Worm (Caenorhabditis elegans) whole organism, young adult: ENCODE data around the gene pigm-1.

Source experiments
- C06A6.2 ChIP-seq: fragments of 200-800 bp; sonication (Bioruptor generic); conservative IDR thresholded peaks from 2 replicates; pipeline ENCODE4 v1.3.6; 2022; ENCODE audit warnings: missing genetic modification characterization, missing compliant biosample characterization
- F10E7.11 ChIP-seq: sonication (generic microtip); optimal IDR thresholded peaks from 2 replicates; lab custom pipeline; 2017; ENCODE audit warnings: mild to moderate bottlenecking, missing genetic modification characterization, moderate library complexity, missing compliant biosample characterization
- F23B12.7 ChIP-seq: sonication (generic microtip); optimal IDR thresholded peaks from 2 replicates; lab custom pipeline; 2017; ENCODE audit warnings: missing genetic modification characterization, mild to moderate bottlenecking, missing compliant biosample characterization, antibody characterized with exemption, moderate library complexity; ENCODE audit not compliant: insufficient read depth
- F37B4.10 ChIP-seq: fragments of 200-800 bp; sonication (Bioruptor generic); IDR thresholded peaks from 2 replicates; pipeline ENCODE4 v1.3.6; 2022; ENCODE audit warnings: missing genetic modification characterization, missing compliant biosample characterization
- F49E8.2 ChIP-seq: sonication (generic microtip); optimal IDR thresholded peaks from 3 replicates; lab custom pipeline; 2017; ENCODE audit warnings: missing genetic modification characterization, mild to moderate bottlenecking, missing compliant biosample characterization, antibody characterized with exemption, moderate library complexity; ENCODE audit not compliant: insufficient read depth
- F55B11.4 ChIP-seq: sonication (generic microtip); optimal IDR thresholded peaks from 2 replicates; lab custom pipeline; 2016; ENCODE audit warnings: missing compliant biosample characterization, missing genetic modification characterization, borderline replicate concordance; ENCODE audit not compliant: insufficient read depth
- Y53F4B.3 ChIP-seq: fragments of 200-800 bp; sonication (Bioruptor generic); IDR thresholded peaks from 2 replicates; pipeline ENCODE4 v1.3.6; 2022; ENCODE audit warnings: missing genetic modification reagents, missing genetic modification characterization, missing compliant biosample characterization
- Y95B8A.8 ChIP-seq: fragments of 200-800 bp; sonication (Bioruptor generic); IDR thresholded peaks from 2 replicates; pipeline ENCODE4 v1.3.6; 2022; ENCODE audit warnings: missing genetic modification reagents, missing genetic modification characterization, missing compliant biosample characterization
- ZK185.1 ChIP-seq: sonication (generic microtip); optimal IDR thresholded peaks from 2 replicates; lab custom pipeline; 2016; ENCODE audit warnings: mild to moderate bottlenecking, missing genetic modification characterization, missing compliant biosample characterization; ENCODE audit not compliant: poor library complexity, severe bottlenecking
- bed-1 ChIP-seq: fragments of 200-800 bp; sonication (Bioruptor generic); IDR thresholded peaks from 2 replicates; pipeline ENCODE4 v1.3.6; 2022; ENCODE audit warnings: missing genetic modification reagents, missing genetic modification characterization, missing compliant biosample characterization
- cebp-2 ChIP-seq: fragments of 200-800 bp; sonication (Bioruptor generic); IDR thresholded peaks from 2 replicates; pipeline ENCODE4 v1.3.6; 2022; ENCODE audit warnings: missing genetic modification characterization, missing compliant biosample characterization
- ceh-27 ChIP-seq: fragments of 200-800 bp; sonication (Bioruptor generic); optimal IDR thresholded peaks from 2 replicates; lab custom pipeline; 2018; ENCODE audit warnings: mild to moderate bottlenecking, missing genetic modification characterization, moderate library complexity, missing compliant biosample characterization
- ceh-40 ChIP-seq: fragments of 200-800 bp; sonication (Bioruptor generic); IDR thresholded peaks from 2 replicates; pipeline ENCODE4 v1.3.6; 2022; ENCODE audit warnings: missing genetic modification characterization, missing compliant biosample characterization
- ceh-91 ChIP-seq: fragments of 200-800 bp; sonication (Bioruptor generic); IDR thresholded peaks from 2 replicates; pipeline ENCODE4 v1.3.6; 2022; ENCODE audit warnings: missing genetic modification reagents, missing genetic modification characterization, missing compliant biosample characterization
- efl-1 ChIP-seq: fragments of 150-350 bp; optimal IDR thresholded peaks from 2 replicates; lab custom pipeline; 2014; ENCODE audit warnings: missing biosample characterization, missing genetic modification reagents, missing genetic modification characterization
- egrh-3 ChIP-seq: fragments of 200-800 bp; sonication (Bioruptor generic); IDR thresholded peaks from 2 replicates; pipeline ENCODE4 v1.3.6; 2022; ENCODE audit warnings: missing genetic modification reagents, missing genetic modification characterization, missing compliant biosample characterization
- ets-4 ChIP-seq: fragments of 200-800 bp; sonication (Bioruptor generic); optimal IDR thresholded peaks from 2 replicates; lab custom pipeline; 2018; ENCODE audit warnings: mild to moderate bottlenecking, missing genetic modification characterization, missing compliant biosample characterization
- him-1 ChIP-seq: sonication (generic microtip); optimal IDR thresholded peaks from 2 replicates; lab custom pipeline; 2016; ENCODE audit warnings: missing genotype, missing genetic modification reagents, missing genetic modification characterization, missing compliant biosample characterization
- hsf-1 ChIP-seq: fragments of 200-800 bp; sonication (Bioruptor generic); IDR thresholded peaks from 2 replicates; pipeline ENCODE4 v1.3.6; 2022; ENCODE audit warnings: missing genetic modification reagents, missing genetic modification characterization, missing compliant biosample characterization
- lag-1 ChIP-seq: fragments of 200-800 bp; sonication (Bioruptor generic); IDR thresholded peaks from 2 replicates; pipeline ENCODE4 v1.3.6; 2022; ENCODE audit warnings: missing genetic modification reagents, missing genetic modification characterization, missing compliant biosample characterization
- let-526 ChIP-seq: fragments of 200-800 bp; sonication (Bioruptor generic); IDR thresholded peaks from 2 replicates; pipeline ENCODE4 v1.3.6; 2022; ENCODE audit warnings: missing genetic modification reagents, missing genetic modification characterization, missing compliant biosample characterization
- lin-26 ChIP-seq: fragments of 200-800 bp; sonication (Bioruptor generic); IDR thresholded peaks from 2 replicates; pipeline ENCODE4 v1.3.6; 2022; ENCODE audit warnings: missing genetic modification reagents, missing genetic modification characterization, missing compliant biosample characterization
- lin-40 ChIP-seq: sonication (generic microtip); optimal IDR thresholded peaks from 2 replicates; lab custom pipeline; 2016; ENCODE audit warnings: missing genetic modification characterization, mild to moderate bottlenecking, missing compliant biosample characterization, missing genotype, missing genetic modification reagents
- lin-54 ChIP-seq: fragments of 200-800 bp; sonication (Bioruptor generic); optimal IDR thresholded peaks from 2 replicates; lab custom pipeline; 2018; ENCODE audit warnings: mild to moderate bottlenecking, missing genetic modification characterization, missing compliant biosample characterization
- madf-3 ChIP-seq: fragments of 200-800 bp; sonication (Bioruptor generic); IDR thresholded peaks from 2 replicates; pipeline ENCODE4 v1.3.6; 2022; ENCODE audit warnings: missing genetic modification reagents, missing genetic modification characterization, missing compliant biosample characterization
- mel-28 ChIP-seq: sonication (generic microtip); optimal IDR thresholded peaks from 2 replicates; lab custom pipeline; 2016; ENCODE audit warnings: borderline replicate concordance, mild to moderate bottlenecking, missing genetic modification characterization, missing compliant biosample characterization
- nhr-90 ChIP-seq: sonication (generic microtip); optimal IDR thresholded peaks from 2 replicates; lab custom pipeline; 2016; ENCODE audit warnings: missing genotype, mild to moderate bottlenecking, missing genetic modification characterization, missing compliant biosample characterization
- pbrm-1 ChIP-seq: fragments of 200-800 bp; sonication (Bioruptor generic); IDR thresholded peaks from 2 replicates; pipeline ENCODE4 v1.3.6; 2022; ENCODE audit warnings: missing genetic modification reagents, missing genetic modification characterization, missing compliant biosample characterization
- pha-4 ChIP-seq: fragments of 150-350 bp; sonication (generic microtip); optimal IDR thresholded peaks from 2 replicates; lab custom pipeline; 2014; ENCODE audit warnings: missing biosample characterization, missing genetic modification reagents, missing genetic modification characterization
- rec-8 ChIP-seq, 2 experiments: sonication (generic microtip); optimal IDR thresholded peaks; 2 replicates each; lab custom pipeline; 2016; ENCODE audit warnings: mild to moderate bottlenecking in 2 of 2, missing genetic modification characterization in 2 of 2, missing genetic modification reagents in 2 of 2, missing genotype in 2 of 2, missing biosample characterization in 1 of 2, missing compliant biosample characterization in 1 of 2, moderate library complexity in 1 of 2
- snpc-3.4 ChIP-seq: sonication (generic microtip); optimal IDR thresholded peaks from 2 replicates; lab custom pipeline; 2017; ENCODE audit warnings: missing genetic modification characterization, mild to moderate bottlenecking, missing compliant biosample characterization, antibody characterized with exemption, moderate library complexity, missing genotype, missing genetic modification reagents
- somi-1 ChIP-seq: fragments of 200-800 bp; sonication (Bioruptor generic); optimal IDR thresholded peaks from 2 replicates; lab custom pipeline; 2018; ENCODE audit warnings: mild to moderate bottlenecking, missing genetic modification characterization, missing compliant biosample characterization
- sptf-2 ChIP-seq: fragments of 200-800 bp; sonication (Bioruptor generic); optimal IDR thresholded peaks from 2 replicates; lab custom pipeline; 2018; ENCODE audit warnings: mild to moderate bottlenecking, missing genetic modification characterization, missing compliant biosample characterization
- zfh-2 ChIP-seq: fragments of 200-800 bp; sonication (Bioruptor generic); conservative IDR thresholded peaks from 2 replicates; pipeline ENCODE4 v1.3.6; 2022; ENCODE audit warnings: missing genetic modification reagents, missing genetic modification characterization, missing compliant biosample characterization
- ztf-26 ChIP-seq: sonication (generic microtip); optimal IDR thresholded peaks from 2 replicates; lab custom pipeline; 2017; ENCODE audit warnings: missing genetic modification characterization, missing compliant biosample characterization
- ztf-28 ChIP-seq: fragments of 200-800 bp; sonication (Bioruptor generic); IDR thresholded peaks from 2 replicates; pipeline ENCODE4 v1.3.6; 2022; ENCODE audit warnings: missing genetic modification reagents, missing genetic modification characterization, missing compliant biosample characterization

The pigm-1 gene

ce11 chrII:11336640-11337241, 11.5 kb upstream of the pigm-1 start:
- TF ChIP-seq bed-1 (GFP tag; lab: Robert Waterston, UW) (0 out of 2 replicates have a peak, but pooled peaks have one; percentile 20), Y53F4B.3 (no peak), zfh-2 (GFP tag; lab: Robert Waterston, UW) (peak; percentile 81), egrh-3 (GFP tag; lab: Robert Waterston, UW) (peak; percentile 8; the same call in 1 of the 2 replicates)

ce11 chrII:11337497-11338040, 10.7 kb upstream of the pigm-1 start, which contains the start of gene sqt-1:
TSS of gene sqt-1 (minus strand) at chrII:11337837.
- no peak for TF ChIP-seq lag-1 (GFP tag; lab: Robert Waterston, UW)
- TF ChIP-seq ceh-40, result no peak
- TF ChIP-seq C06A6.2, result no peak
- TF ChIP-seq somi-1 (GFP tag; lab: Kevin White, UChicago), result no peak
- no peak for TF ChIP-seq nhr-90 (tag; lab: Kevin White, UChicago)
- TF ChIP-seq ztf-28 (GFP tag; lab: Robert Waterston, UW), result no peak
- no peak for TF ChIP-seq ZK185.1 (tag; lab: Kevin White, UChicago)

- TF ChIP-seq F37B4.10 (GFP tag; lab: Robert Waterston, UW) (no peak), pbrm-1 (GFP tag; lab: Robert Waterston, UW) (no peak), lag-1 (GFP tag; lab: Robert Waterston, UW) (no peak), efl-1 (GFP tag; lab: Kevin White, UChicago) (no peak), snpc-3.4 (tag; lab: Kevin White, UChicago) (no peak), cebp-2 (GFP tag; lab: Robert Waterston, UW) (no peak), hsf-1 (GFP tag; lab: Robert Waterston, UW) (no peak), ets-4 (no peak), let-526 (GFP tag; lab: Robert Waterston, UW) (no peak), ztf-26 (no peak), F10E7.11 (tag; lab: Kevin White, UChicago) (no peak), pha-4 (tag; lab: Kevin White, UChicago) (no peak)
Observed at ce11 chrII:11339507-11339906, 8.7 kb upstream of the pigm-1 start, which contains the start of gene rmd-3. TSS of gene rmd-3 (minus strand) at chrII:11339607.

ce11 chrII:11343300-11343869, 4.9 kb upstream of the pigm-1 start, which contains the start of gene lgc-20:
TSS of gene lgc-20 (minus strand) at chrII:11343610.
- TF ChIP-seq ceh-27 (GFP tag; lab: Kevin White, UChicago) (no peak), hsf-1 (GFP tag; lab: Robert Waterston, UW) (peak; percentile 58; the same call in 1 of the 2 replicates), lin-26 (GFP tag; lab: Robert Waterston, UW) (peak; percentile 59; the same call in 1 of the 2 replicates), F10E7.11 (tag; lab: Kevin White, UChicago) (no peak), madf-3 (GFP tag; lab: Robert Waterston, UW) (0 out of 2 replicates have a peak, but pooled peaks have one; percentile 18), ceh-91 (0 out of 2 replicates have a peak, but pooled peaks have one; percentile 4), pha-4 (tag; lab: Kevin White, UChicago) (no peak), him-1 (tag; lab: Kevin White, UChicago) (no peak)

ce11 chrII:11344554-11344953, 3.7 kb upstream of the pigm-1 start:
- no peak for TF ChIP-seq pha-4 (tag; lab: Kevin White, UChicago)
- TF ChIP-seq lin-54, result no peak
- TF ChIP-seq F37B4.10 (GFP tag; lab: Robert Waterston, UW), result no peak
- no peak for TF ChIP-seq lin-40 (tag; lab: Kevin White, UChicago)
- TF ChIP-seq him-1 (tag; lab: Kevin White, UChicago), result no peak
- TF ChIP-seq sptf-2 (GFP tag; lab: Kevin White, UChicago), result no peak
- TF ChIP-seq egrh-3 (GFP tag; lab: Robert Waterston, UW), result no peak
- no peak for TF ChIP-seq F49E8.2 (tag; lab: Kevin White, UChicago)
- TF ChIP-seq F55B11.4 (tag; lab: Kevin White, UChicago), result no peak
- TF ChIP-seq F23B12.7, result no peak
- TF ChIP-seq mel-28 (tag; lab: Kevin White, UChicago), result no peak
- no peak for TF ChIP-seq Y95B8A.8 (GFP tag; lab: Robert Waterston, UW)
- no peak for TF ChIP-seq rec-8 (tag; optimal IDR thresholded peaks at IDR 0.05; lab: Kevin White, UChicago)
- TF ChIP-seq let-526 (GFP tag; lab: Robert Waterston, UW), result no peak
